Fruit fly (Drosophila melanogaster) S2 (cell line): ENCODE data around the gene CG13893.

Source experiments
- CG8478 ChIP-seq: fragments of >200 bp; optimal IDR thresholded peaks from 2 replicates; lab custom pipeline; 2018
- CTCF ChIP-seq, 2 experiments: fragments of >200 bp; optimal IDR thresholded peaks; 2 replicates each; lab custom pipeline; 2018

dm6 chr3L:593102-593501, 10.7 kb downstream of the CG13893 start, which contains the start of gene MED14:
- TF ChIP-seq CG8478 (lab: Kevin White, UChicago) (no peak), CTCF (optimal IDR thresholded peaks at IDR 0.05; lab: Kevin White, UChicago) (peak; percentile 15 to 22)
